Worm (Caenorhabditis elegans): ENCODE measurements around the gene T22D1.5.

Gene T22D1.5

ce11 chrIV:6954682-6955081, 50.9 kb downstream of the T22D1.5 start:
- TF ChIP-seq snpc-4 (tag; optimal IDR thresholded peaks at IDR 0.05) (no peak), ces-1 (GFP tag; optimal IDR thresholded peaks at IDR 0.05) (peak; percentile 4), M03D4.4 (tag; optimal IDR thresholded peaks at IDR 0.05) (no peak)
